Fruit fly (Drosophila melanogaster) ovary, adult (tissue): ENCODE measurements around the gene CG42759.

Source experiments
- CG17801 ChIP-seq: fragments of 200-800 bp; optimal IDR thresholded peaks from 2 replicates; lab custom pipeline; 2019; ENCODE audit warnings: missing biosample characterization, mild to moderate bottlenecking, missing genetic modification characterization, moderate library complexity; ENCODE audit not compliant: partially characterized antibody

The CG42759 gene

DNA sequence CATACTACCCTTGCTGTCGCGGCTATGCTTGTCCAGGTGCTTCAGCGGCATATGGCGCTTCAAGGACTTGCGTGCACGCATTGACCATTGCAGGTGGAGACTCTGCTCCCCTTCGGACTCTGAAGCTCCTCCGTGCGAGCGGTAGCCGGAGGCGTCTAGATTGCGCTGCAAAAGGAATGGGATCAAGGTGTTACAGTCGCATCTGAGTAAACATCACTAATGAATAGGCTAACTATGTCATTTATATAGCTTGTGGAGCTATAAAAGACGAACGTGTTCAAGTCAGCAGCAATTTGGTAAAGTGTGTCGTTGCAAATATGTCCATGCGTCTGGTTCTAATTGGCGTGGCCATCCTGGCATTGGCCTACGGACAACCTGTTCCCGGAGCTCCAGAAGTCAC, at the start of gene CG42759:
Gene CG42759, plus strand, starts transcription at position 301 of the 400 bp plus-strand sequence.
- TF ChIP-seq CG17801: no peak

DNA sequence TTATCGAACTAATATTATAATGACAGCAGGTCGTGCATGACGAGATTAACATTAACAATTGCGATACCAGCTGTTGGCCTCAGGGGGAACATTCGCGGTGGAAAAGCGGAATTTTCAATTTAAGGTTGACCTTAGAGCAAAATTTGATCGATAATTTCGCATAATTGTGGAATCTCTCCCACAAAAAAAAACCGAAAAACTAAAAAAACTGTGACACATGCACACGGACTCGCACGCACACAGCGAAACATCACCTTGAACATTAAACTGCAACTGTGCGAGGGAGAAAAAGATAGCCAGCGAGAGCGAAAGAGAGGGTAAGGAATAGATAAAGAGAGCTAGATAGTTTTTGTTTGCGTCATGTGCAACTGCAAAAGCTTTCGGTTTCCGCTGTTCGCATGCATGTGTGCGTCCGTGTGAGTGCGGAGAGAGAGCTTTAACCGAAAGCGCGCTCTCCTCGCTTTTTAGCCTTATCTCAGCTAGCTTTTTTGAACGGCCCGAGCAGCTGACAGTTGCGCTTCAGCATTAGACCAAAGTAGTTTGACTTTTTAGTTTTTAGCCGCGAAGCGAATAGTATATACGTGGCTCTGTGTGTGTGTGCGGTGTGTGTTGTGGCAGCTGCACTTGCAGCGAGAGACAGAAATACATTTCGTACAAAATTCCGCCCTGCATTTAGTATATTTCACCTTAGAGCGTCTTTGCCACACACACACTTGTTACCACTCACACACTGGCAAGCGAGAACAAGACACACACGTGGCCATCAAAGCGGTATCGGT, 49.4 kb upstream of the CG42759 start:
- no peak for TF ChIP-seq CG17801

DNA sequence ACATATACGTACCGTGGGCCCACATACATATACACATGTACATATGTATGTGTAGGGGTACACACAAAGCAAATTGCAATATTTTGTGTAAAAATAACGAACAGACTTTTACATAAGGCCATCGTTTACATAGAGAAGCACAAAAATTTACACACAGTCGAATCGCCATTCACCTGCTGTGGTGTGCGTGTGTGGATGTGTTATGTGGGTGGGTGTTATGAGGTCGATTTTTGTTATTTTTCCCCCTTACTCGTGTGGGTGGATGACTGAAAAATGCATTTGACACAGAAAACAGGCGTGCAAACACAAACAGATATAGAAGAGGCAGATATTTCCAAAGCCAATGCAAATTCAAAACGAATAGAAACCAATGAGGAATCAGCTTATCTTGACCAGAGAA, 47.8 kb upstream of the CG42759 start:
- TF ChIP-seq CG17801: no peak

DNA sequence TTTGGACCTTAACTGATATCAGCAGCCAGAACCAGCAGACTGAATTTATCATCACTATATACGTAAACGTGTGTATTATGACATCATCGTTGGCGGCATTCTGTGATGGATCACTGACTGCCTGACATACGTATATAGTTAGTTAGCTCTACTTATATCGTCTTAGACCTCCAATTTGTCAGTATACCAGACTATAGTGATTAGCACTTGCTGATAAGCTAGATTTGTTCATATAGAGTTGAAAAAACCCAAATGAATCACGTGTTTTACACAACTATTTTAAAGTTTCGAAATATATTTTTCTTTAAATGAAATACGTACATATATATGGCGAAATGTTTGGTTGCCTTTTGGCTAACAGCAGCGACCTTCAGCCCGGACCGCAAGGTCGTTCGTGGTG, 47.1 kb upstream of the CG42759 start:
- no peak for TF ChIP-seq CG17801

DNA sequence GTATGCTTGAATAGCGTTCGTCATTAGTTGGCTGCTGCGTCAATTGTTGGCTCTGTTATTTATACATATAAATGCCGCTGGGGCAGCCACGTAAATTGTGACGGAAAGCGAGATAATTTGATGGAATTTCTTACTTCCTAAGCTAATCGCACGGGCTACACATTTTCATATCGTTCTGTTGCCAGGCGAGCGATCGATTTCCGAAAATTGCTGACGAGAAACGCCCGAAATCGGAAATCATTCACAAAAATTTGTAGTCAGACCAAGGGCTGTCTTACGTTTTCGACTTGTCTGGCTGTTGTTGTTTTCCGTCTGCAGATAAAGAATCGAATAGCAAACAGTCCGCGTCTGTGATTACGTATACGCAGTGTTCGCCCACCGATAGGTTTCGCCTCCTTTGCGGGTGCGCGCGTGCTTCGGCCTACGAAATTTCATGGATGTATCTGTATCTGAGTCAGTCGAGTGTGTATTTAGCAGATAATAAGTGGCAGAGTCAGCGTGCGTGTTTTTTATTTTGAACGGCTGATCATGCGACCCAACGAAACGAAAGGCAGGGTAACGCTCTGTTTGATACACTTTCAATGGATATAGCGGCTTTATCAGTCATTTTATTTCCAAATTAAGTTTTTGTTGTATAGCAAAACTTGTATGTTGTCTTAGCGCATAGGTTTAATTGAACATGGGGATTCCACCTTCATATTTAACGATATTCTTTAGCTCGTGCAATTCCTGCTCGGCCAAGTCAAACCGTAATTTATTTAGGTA, 45.2 kb upstream of the CG42759 start:
- TF ChIP-seq CG17801: no peak

DNA sequence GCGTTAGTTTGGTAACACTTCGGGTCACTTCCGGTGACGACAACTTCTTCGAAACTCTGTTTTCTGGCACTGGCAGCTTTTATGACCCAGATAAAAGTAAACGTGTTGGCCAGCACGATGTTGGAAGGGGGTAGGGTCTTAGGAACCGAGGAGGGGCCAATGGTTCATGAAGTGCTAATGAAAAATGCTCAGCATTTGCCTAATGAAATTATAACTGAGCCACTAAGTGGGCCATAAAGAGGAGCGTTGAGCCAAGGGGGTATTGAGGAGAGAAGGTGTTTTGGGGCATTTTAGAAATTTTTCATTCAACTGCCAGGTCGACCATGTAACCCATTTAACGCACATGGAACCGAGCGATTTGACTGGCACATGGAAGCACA, 44.6 kb upstream of the CG42759 start:
- TF ChIP-seq CG17801: no peak

DNA sequence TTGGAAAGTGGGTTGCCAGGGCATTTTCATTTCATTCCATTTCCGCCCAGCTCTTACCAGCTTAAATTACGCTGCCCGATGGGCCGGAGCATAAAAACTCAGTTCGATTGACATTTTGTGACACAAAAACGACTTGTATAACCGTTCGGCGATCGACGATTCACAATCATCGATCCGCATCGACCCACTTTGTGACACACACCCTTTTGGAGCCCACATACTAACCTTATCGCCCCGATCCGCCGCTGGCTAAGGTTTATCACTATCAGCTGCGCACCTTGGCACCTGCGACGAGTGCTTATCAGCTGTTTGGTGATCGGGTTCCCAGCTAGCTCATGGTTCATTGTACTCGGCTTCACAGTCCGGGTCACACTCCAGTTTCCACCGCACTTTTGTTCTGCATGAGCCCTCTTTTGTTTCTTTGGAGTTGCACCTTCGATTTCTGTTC, 43.4 kb upstream of the CG42759 start:
- TF ChIP-seq CG17801: no peak

DNA sequence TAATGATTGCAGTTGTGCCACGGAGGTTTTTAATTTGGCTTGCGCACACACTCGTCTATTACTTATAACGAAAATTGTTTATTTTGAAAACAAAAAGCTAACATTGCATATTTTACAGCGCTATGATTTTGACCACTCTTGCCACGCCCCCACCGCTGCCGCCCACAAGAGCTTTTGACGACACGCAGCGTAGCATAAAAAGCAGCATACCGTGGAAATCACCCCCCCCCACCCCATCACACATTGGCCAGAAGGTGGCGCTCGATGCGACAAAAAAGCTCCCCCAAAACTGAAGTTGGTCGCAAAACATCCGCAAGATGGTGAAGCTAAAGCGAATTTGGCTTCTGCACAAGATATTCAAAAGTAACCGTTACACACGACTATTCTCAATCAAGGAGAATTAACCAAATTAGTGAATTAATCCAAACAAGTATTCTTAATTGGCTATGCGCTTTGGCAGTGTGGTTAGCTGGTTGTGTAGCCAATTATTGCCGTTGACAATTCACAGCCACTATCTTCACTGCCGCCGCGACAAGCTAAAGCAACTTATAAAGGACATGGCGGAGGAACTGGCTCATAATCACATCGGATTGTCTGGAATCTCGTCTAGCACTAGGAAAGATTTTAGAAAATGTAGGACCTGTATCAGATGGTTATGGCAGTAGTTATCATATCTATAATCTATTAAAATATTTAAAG, 42.2 kb upstream of the CG42759 start:
- no peak for TF ChIP-seq CG17801

DNA sequence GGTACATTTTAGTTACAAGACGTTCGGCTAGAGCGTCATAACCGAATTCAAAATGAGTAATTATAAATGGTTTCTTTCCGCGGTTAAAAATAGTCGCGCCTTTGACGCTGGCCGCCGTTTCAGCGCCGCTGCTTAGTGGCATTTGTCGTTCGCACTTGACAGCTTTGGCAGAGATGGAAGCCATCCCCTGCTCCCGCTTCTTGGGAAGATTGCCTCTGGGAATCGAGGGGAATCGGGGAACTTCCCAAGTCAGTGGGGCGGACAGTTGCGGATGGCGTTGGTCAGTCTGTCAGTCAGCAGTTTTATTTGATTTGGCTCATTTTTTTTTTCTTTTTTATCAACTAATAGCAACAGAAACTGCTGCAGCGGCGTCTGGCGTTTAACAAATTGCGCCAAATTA, 36.1 kb upstream of the CG42759 start:
- TF ChIP-seq CG17801: no peak

DNA sequence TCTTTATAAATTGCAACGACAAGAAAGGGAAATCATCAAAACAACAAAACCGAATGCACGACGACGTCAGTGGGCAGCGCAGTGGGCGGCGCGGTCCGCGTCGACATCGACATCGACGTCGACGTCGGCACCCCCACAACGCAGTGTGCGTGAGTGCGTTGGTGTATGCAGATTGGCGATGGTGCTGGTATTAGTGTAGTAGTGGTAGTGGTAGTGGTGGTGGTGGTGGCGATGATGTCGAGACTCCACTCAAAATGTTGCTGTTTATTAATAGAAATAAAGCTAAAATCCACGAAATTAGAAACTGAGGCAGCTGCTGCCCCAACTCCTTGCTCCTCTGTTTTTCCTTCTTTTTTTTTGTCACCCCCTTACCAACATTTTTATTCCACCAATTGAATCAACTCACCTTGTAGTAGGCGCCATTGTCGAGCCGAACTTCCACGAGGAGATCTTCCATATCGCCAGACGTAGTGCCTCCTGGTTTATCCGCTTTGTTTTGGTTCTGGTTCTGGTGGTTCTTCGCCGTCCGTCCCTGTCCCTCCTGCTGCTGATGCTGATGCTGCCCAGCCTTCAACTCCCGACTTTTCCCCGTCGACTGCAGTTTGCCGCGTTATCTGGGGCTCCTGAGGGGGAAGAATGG, 34.5 kb upstream of the CG42759 start:
- no peak for TF ChIP-seq CG17801

DNA sequence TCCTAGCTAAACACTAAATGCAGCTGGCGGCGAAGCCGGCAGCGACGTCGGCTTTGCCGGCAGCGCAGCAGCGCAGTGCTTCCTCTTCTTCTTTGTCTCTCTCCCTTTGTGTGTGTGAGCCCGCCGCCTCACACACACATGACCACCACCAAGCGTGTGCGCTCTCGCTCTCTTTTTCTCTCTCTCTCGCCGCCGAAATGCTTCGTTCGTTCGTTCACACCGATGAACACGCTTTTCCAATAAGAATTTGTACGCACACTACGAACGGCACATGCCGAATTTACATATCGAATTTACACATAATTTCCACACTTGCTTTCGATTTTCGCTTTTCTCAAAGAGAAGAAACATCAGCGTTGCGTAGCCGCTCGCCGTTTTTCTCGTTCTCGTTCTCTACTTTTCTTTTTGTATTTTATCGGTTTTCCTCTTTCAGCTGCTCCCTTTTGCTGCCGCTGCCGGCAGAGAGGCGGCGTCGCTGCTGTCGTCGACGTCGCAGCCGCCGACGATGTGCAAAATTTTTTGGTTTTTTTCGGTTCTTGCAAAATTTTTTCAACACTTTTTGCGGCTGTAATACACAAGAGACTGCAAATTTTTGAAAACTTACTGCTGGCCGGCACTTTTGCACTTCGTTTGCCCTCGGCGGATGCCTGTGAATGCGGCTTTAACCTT, 33.5 kb upstream of the CG42759 start:
- no peak for TF ChIP-seq CG17801

DNA sequence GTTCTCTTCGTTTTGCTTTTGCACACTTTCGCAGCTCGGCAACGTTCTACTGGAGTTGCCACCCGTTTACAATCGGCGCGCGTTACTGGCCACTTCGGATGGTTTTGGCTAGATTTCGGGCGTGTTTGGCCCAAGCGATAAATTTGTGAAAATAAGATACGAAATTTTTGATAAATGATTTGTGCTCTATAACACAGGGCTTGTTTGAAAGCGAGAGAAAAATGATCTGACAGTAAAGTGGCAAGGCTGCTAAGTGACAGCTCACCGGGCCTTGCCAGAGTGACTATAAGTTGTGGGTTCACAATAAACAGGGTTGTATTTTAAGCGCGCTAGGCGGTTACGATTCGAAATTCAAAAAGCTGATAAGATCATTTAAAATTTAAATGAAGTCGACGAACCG, 32.9 kb upstream of the CG42759 start, which contains the start of gene Fmr1:
Gene Fmr1, minus strand, starts transcription at position 184 of the 400 bp plus-strand sequence.
- no peak for TF ChIP-seq CG17801

DNA sequence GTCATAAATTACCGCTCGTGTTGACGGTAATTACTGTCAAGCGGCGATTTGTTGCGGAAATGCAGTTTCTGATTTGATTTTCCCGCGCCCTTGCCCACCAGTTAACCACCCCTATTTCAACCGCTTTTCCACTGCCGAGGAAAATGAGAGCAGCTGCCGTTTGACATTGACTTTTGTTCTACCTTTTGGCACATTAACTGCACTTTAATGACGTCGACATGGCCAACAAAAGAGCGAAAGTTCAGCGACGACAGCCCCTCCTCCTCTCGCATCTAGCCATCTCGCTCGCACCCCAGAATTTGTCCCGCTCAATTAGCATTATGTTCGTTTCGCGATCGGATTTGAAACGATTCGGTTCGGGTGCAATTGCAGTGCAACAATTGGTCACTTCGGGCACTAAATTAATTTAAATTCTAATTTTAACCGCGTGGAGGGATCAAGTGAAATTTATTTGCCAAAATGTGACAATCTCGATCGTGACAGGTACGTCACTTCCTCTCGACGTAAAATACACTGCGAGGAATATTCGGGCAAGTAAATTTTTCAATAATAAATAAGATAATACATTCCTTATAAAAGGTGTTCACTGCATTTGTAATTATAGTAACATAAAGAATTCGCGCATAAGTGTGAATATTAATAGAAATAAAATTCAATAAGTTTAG, 31.6 kb upstream of the CG42759 start:
- TF ChIP-seq CG17801: peak; percentile 0

DNA sequence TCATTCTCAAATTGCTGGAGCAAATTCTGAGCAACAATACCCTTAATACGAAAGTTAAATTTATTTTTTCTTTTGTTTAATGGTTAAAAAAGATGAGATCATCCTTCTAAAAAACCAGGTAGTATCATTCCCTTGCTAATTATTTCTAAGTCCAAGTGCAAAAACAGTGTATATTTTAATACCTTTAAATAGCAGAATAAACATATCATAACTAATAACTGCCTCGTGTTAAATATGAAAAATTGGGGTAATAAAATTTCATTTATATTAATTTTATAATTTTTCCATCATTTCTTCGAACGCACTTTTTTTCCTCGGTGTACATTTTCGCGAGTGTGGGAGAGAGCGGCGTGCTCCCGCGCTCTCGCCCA, 31.1 kb upstream of the CG42759 start:
- TF ChIP-seq CG17801: peak; percentile 17

DNA sequence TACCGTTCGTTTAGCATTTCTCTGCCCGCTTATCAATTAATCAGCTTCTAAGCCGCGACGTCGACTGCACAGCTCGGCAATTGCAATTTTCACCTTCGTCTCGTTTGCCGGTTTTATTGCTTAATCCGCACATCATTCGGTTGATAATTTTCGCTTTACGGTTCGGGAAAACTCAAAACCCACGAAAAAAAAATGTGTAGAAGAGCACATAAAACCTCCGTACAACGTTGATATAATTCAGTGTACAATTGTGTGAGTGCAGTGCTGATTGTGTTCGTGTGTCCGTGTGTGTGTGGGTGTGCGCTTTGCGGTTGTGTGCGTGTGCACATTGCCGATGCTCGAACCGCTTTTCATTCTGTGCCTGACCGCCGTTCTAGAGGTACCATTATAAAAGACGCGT, 30.7 kb upstream of the CG42759 start, which contains the start of gene CAH7:
Gene CAH7, plus strand, starts transcription at position 43 of the 400 bp plus-strand sequence.
- TF ChIP-seq CG17801: no peak

DNA sequence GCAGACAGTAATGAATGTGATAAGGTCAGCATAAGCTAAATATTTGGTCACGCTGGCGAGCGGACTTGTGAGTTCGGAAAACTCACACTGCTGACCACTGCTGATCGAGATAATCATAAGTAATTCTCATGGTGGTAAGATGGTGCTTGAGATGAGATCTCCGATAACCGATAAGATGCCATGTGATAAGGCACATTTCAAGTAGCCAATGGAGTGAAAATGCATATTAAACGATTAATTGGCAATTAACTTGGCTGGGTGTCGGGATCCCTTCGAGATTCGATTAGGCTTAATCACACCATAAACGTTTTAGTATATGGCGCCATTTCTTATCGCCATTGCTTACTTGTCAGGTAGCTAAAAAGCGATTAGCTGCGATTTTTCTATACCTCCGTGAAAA, 29.1 kb upstream of the CG42759 start:
- no peak for TF ChIP-seq CG17801
